Fruit fly (Drosophila melanogaster): Measurements from ENCODE around the gene CG42784.
A peak's percentile ranks its signal among the peaks of the same experiment; 100 is the strongest.

dm6 chr2L:13540704-13541103 is 125.5 kb downstream of the CG42784 start, which contains the start of gene CG16852:
- TF ChIP-seq CG8478 (optimal IDR thresholded peaks at IDR 0.05) (no peak), CTCF (optimal IDR thresholded peaks at IDR 0.05) (peak; percentile 76 to 78)
